Worm (Caenorhabditis elegans) whole organism, midembryonic: ENCODE data around the gene Y69H2.10.

Experiments used
- T22C8.4 ChIP-seq: fragments of 200-800 bp; sonication (Bioruptor generic); IDR thresholded peaks from 2 replicates; pipeline ENCODE4 v1.3.6; 2022; ENCODE audit warnings: missing genetic modification characterization, missing compliant biosample characterization
- cog-1 ChIP-seq: sonication (generic microtip); optimal IDR thresholded peaks from 2 replicates; lab custom pipeline; 2016; ENCODE audit warnings: missing genetic modification characterization, missing compliant biosample characterization
- flt-1 ChIP-seq: fragments of 200-800 bp; sonication (Bioruptor generic); IDR thresholded peaks from 2 replicates; pipeline ENCODE4 v1.3.6; 2022; ENCODE audit warnings: missing genetic modification characterization, missing compliant biosample characterization
- klf-2 ChIP-seq: fragments of 200-800 bp; sonication (Bioruptor generic); conservative IDR thresholded peaks from 2 replicates; pipeline ENCODE4 v1.3.6; 2022; ENCODE audit warnings: missing genetic modification reagents, missing genetic modification characterization, missing compliant biosample characterization
- med-1 ChIP-seq: sonication (generic microtip); optimal IDR thresholded peaks from 2 replicates; lab custom pipeline; 2017; ENCODE audit warnings: missing genetic modification characterization, mild to moderate bottlenecking, missing compliant biosample characterization, antibody characterized with exemption, missing genetic modification reagents; ENCODE audit not compliant: insufficient read depth
- ref-1 ChIP-seq: fragments of 200-800 bp; sonication (Bioruptor generic); conservative IDR thresholded peaks from 2 replicates; pipeline ENCODE4 v1.3.6; 2022; ENCODE audit warnings: missing genetic modification reagents, missing genetic modification characterization, missing compliant biosample characterization
- tab-1 ChIP-seq: fragments of 200-800 bp; sonication (Bioruptor generic); IDR thresholded peaks from 2 replicates; pipeline ENCODE4 v1.3.6; 2022; ENCODE audit warnings: missing genetic modification characterization, missing compliant biosample characterization
- ztf-23 ChIP-seq: fragments of 200-800 bp; sonication (Bioruptor generic); IDR thresholded peaks from 2 replicates; pipeline ENCODE4 v1.3.6; 2022; ENCODE audit warnings: missing genetic modification reagents, missing genetic modification characterization, missing compliant biosample characterization
- ztf-29 ChIP-seq: fragments of 200-800 bp; sonication (Bioruptor generic); IDR thresholded peaks from 2 replicates; pipeline ENCODE4 v1.3.6; 2022; ENCODE audit warnings: missing genetic modification reagents, missing genetic modification characterization, missing compliant biosample characterization

Gene Y69H2.10

DNA sequence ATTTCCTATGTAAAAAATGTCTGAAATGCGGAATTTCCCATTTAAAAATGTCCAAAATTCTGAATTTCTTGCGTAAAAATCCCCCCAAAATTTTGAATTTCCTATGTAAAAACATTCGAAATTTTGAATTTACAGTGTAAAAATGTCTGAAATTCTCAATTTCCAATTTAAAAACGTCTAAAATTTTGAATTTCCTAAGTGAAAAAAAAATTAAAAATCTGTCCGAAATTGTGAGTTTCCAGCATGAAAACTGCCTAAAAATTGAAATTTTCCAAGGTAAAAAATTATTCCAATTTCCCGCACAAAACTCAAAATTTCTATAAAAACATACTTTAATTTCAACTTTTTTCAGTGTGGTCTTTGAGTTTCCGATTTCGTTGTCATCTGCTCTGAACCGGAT is 51.8 kb downstream of the Y69H2.10 start:
- TF ChIP-seq klf-2 (GFP tag; lab: Robert Waterston, UW) (no peak), ref-1 (GFP tag; lab: Robert Waterston, UW) (no peak), ztf-29 (GFP tag; lab: Robert Waterston, UW) (no peak), ztf-23 (GFP tag; lab: Robert Waterston, UW) (no peak), tab-1 (no peak), flt-1 (GFP tag; lab: Robert Waterston, UW) (no peak), T22C8.4 (no peak), cog-1 (tag; lab: Kevin White, UChicago) (no peak), med-1 (no peak)

ce11 chrV:18722510-18723299 is 52.6 kb downstream of the Y69H2.10 start:
- TF ChIP-seq T22C8.4 (0 out of 2 replicates have a peak, but pooled peaks have one; percentile 12), tab-1 (0 out of 2 replicates have a peak, but pooled peaks have one; percentile 53), ztf-29 (GFP tag; lab: Robert Waterston, UW) (no peak)

ce11 chrV:18723604-18724003 is 53.5 kb downstream of the Y69H2.10 start:
- peak; percentile 97 for TF ChIP-seq cog-1 (tag; lab: Kevin White, UChicago)
- TF ChIP-seq klf-2 (GFP tag; lab: Robert Waterston, UW): no peak
- no peak for TF ChIP-seq ztf-29 (GFP tag; lab: Robert Waterston, UW)
- no peak for TF ChIP-seq flt-1 (GFP tag; lab: Robert Waterston, UW)
- TF ChIP-seq ref-1 (GFP tag; lab: Robert Waterston, UW): no peak; the same call in 1 of the 2 replicates
- peak; percentile 99 for TF ChIP-seq T22C8.4
- TF ChIP-seq ztf-23 (GFP tag; lab: Robert Waterston, UW): no peak

- TF ChIP-seq klf-2 (GFP tag; lab: Robert Waterston, UW) (no peak), ztf-29 (GFP tag; lab: Robert Waterston, UW) (no peak), T22C8.4 (no peak), med-1 (no peak), flt-1 (GFP tag; lab: Robert Waterston, UW) (no peak), cog-1 (tag; lab: Kevin White, UChicago) (no peak), ztf-23 (GFP tag; lab: Robert Waterston, UW) (no peak), tab-1 (no peak), ref-1 (GFP tag; lab: Robert Waterston, UW) (no peak)
Measured at ce11 chrV:18724076-18724475, 54.0 kb downstream of the Y69H2.10 start.

DNA sequence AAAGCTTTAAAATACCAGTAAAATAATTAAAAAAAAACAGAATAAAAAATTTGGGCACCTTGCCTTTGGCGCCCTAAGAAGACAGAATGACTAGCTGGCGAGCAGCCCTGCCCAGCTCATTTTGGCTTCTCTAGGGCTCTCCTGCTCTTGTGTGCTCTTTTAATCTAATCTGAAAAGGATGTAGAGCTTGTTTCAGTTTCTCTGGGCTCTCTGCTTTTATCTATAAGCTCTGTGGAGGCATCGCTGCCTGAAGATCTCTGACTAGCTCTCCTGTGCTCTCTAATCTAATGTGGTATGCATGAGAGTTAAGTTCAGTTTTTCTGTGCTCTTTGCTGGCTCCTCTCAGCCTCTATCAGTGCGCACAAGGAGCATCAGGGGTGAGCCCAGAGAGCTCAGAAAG is 55.7 kb downstream of the Y69H2.10 start:
- TF ChIP-seq ztf-29 (GFP tag; lab: Robert Waterston, UW) (no peak), med-1 (no peak), ref-1 (GFP tag; lab: Robert Waterston, UW) (no peak), T22C8.4 (no peak), klf-2 (GFP tag; lab: Robert Waterston, UW) (no peak), ztf-23 (GFP tag; lab: Robert Waterston, UW) (no peak)

DNA sequence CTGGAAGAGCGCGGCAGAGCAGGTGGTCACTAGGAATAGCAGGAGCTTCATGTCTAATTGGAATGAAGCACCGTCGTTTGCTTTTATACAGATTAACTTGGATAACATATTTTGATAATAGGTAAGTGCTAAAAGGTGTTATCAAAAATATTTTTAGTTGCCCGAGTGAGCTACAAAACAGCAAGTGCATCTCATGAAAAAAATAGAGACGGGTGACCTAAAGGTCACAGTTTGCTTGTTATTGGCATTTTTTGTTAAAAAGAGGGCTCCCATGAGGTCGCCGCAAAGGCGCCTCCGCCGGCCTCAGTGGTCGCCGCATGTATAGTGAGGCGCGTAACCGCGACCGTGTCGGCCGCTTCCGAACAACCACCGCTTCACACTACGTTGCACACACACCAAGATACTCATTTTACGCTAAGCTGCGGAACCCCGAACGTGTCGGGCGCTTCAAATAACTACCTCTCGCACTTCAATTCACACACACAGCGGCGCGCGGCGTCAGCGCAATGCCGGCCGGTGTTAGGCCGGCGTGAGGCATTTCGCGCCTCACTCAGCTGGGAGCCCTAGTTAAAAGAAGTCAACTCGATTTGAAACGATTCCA is 59.3 kb downstream of the Y69H2.10 start, which contains the start of gene asp-19:
Gene asp-19, minus strand, starts transcription at position 51 of the 601 bp plus-strand sequence.
- TF ChIP-seq flt-1 (GFP tag; lab: Robert Waterston, UW): no peak
- TF ChIP-seq ref-1 (GFP tag; lab: Robert Waterston, UW): no peak
- TF ChIP-seq ztf-29 (GFP tag; lab: Robert Waterston, UW): no peak
- no peak for TF ChIP-seq T22C8.4
- no peak for TF ChIP-seq klf-2 (GFP tag; lab: Robert Waterston, UW)
- TF ChIP-seq cog-1 (tag; lab: Kevin White, UChicago): no peak
- TF ChIP-seq tab-1: no peak
- TF ChIP-seq med-1: no peak

ce11 chrV:18731579-18732041 is 61.5 kb downstream of the Y69H2.10 start, which contains the start of the genes asp-18 and scl-19:
asp-18 (minus strand) TSS chrV:18731679.
scl-19 (plus strand) TSS chrV:18731991.
- TF ChIP-seq flt-1 (GFP tag; lab: Robert Waterston, UW) (no peak), ztf-23 (GFP tag; lab: Robert Waterston, UW) (no peak), tab-1 (no peak), klf-2 (GFP tag; lab: Robert Waterston, UW) (no peak), ztf-29 (GFP tag; lab: Robert Waterston, UW) (no peak), ref-1 (GFP tag; lab: Robert Waterston, UW) (no peak), cog-1 (tag; lab: Kevin White, UChicago) (no peak), med-1 (no peak), T22C8.4 (no peak)

DNA sequence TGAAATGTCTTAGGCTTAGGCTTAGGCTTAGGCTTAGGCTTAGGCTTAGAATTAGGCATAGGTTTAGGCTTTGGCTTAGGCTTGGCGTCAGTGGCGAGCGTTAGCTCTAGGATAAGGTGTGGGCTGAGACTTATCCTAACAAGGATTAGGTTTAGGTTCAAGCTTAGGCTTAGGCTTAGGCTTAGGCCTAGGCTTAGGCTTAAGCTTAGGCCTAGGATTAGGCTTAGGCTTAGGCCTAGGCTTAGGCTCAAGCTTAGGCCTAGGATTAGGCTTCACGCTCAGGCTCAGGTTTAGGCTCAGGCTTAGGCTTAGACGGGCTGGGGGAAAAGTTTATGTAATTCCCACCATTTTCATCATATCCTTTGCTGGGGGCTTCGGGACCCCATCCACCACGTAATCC is 63.8 kb downstream of the Y69H2.10 start:
- no peak for TF ChIP-seq klf-2 (GFP tag; lab: Robert Waterston, UW)
- TF ChIP-seq T22C8.4: no peak
- TF ChIP-seq tab-1: no peak
- TF ChIP-seq med-1: no peak
- TF ChIP-seq cog-1 (tag; lab: Kevin White, UChicago): no peak
- no peak for TF ChIP-seq ztf-29 (GFP tag; lab: Robert Waterston, UW)
- TF ChIP-seq flt-1 (GFP tag; lab: Robert Waterston, UW): no peak
- no peak for TF ChIP-seq ztf-23 (GFP tag; lab: Robert Waterston, UW)
- TF ChIP-seq ref-1 (GFP tag; lab: Robert Waterston, UW): no peak
